Worm (Caenorhabditis elegans) whole organism, mixed stage, embryonic: Measurements from ENCODE around the gene fbxb-106.

ENCODE experiments used
- blmp-1 ChIP-seq: fragments of 150-350 bp; optimal IDR thresholded peaks from 2 replicates; lab custom pipeline; 2014; ENCODE audit warnings: missing biosample characterization, missing genetic modification characterization
- nhr-12 ChIP-seq: fragments of 150-350 bp; optimal IDR thresholded peaks from 2 replicates; lab custom pipeline; 2014; ENCODE audit warnings: missing biosample characterization, missing genetic modification characterization
- nhr-2 ChIP-seq: fragments of 150-350 bp; optimal IDR thresholded peaks from 2 replicates; lab custom pipeline; 2014; ENCODE audit warnings: missing biosample characterization, missing genetic modification characterization
- nhr-237 ChIP-seq: fragments of 150-350 bp; optimal IDR thresholded peaks from 2 replicates; lab custom pipeline; 2014; ENCODE audit warnings: missing biosample characterization, missing genetic modification characterization
- nhr-28 ChIP-seq: fragments of 150-350 bp; optimal IDR thresholded peaks from 2 replicates; lab custom pipeline; 2014; ENCODE audit warnings: missing biosample characterization, missing genetic modification characterization
- nhr-76 ChIP-seq: sonication (generic microtip); optimal IDR thresholded peaks from 2 replicates; lab custom pipeline; 2017; ENCODE audit warnings: missing biosample characterization, missing genetic modification characterization
- tbx-8 ChIP-seq: fragments of 200-800 bp; sonication (Bioruptor generic); optimal IDR thresholded peaks from 2 replicates; lab custom pipeline; 2018; ENCODE audit warnings: mild to moderate bottlenecking, missing genetic modification characterization, moderate library complexity, missing compliant biosample characterization
- unc-39 ChIP-seq: fragments of 150-350 bp; optimal IDR thresholded peaks from 2 replicates; lab custom pipeline; 2014; ENCODE audit warnings: missing biosample characterization, missing genetic modification characterization
- unc-62 ChIP-seq: fragments of 150-350 bp; optimal IDR thresholded peaks from 2 replicates; lab custom pipeline; 2014; ENCODE audit warnings: missing biosample characterization, missing genetic modification reagents, missing genetic modification characterization
- ztf-11 ChIP-seq: fragments of 150-350 bp; optimal IDR thresholded peaks from 2 replicates; lab custom pipeline; 2014; ENCODE audit warnings: missing biosample characterization, missing genetic modification characterization

DNA sequence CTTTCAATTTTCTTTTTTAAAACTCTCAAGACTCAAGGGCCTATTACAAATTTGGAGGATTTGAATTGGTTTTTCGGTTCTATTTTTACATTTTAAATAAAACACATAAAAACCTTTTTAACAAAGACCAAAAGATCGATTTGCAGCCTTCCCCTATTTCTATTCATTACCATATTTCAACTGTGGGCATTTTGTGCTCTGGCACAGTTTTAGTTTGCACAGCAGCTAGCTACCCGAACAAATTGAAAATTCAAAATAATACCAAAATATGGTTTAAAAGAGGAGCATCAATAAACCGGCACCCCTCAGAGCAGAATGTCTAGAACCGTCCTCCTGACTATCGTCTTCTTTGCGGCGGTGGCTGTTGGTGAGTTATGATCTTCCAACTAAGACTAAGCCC lies 19.1 kb downstream of the fbxb-106 start, which contains the start of gene F08D12.2:
- no peak for TF ChIP-seq nhr-28
- TF ChIP-seq unc-62 (GFP tag; lab: Kevin White, UChicago) = no peak
- no peak for TF ChIP-seq nhr-237 (tag; lab: Kevin White, UChicago)
- TF ChIP-seq nhr-12 (tag; lab: Kevin White, UChicago) = no peak
- TF ChIP-seq nhr-2 = no peak
- TF ChIP-seq unc-39 (tag; lab: Kevin White, UChicago) = no peak
- TF ChIP-seq nhr-76 (tag; lab: Kevin White, UChicago) = no peak
- no peak for TF ChIP-seq blmp-1
- TF ChIP-seq tbx-8 = no peak
- no peak for TF ChIP-seq ztf-11 (tag; lab: Kevin White, UChicago)
